Worm (Caenorhabditis elegans): ENCODE measurements around the gene C23G10.10.
A peak's percentile ranks its signal among the peaks of the same experiment; 100 is the strongest.

The C23G10.10 gene

DNA sequence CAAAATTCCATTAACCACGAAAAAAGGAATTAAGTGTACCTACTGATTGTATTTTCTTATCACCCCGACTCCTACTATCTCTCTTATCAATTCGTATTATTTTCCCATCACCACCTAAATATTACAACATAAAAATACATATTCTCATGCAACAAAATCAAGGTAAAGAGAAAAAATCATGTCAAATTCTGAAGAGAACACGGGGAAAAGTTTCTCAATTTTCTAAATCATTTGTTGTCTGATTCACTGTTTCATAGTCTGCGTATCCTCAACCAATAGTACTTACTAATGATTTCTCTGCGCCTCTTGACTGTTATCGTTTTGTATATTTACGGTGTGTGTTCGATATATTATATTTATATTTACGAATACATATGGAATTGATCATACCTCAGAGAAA lies 18.1 kb upstream of the C23G10.10 start (continued):
- TF ChIP-seq lin-38 (GFP tag; IDR thresholded peaks at IDR 0.05) (no peak), nhr-11 (tag; optimal IDR thresholded peaks at IDR 0.05) (no peak), D1046.2 (GFP tag; IDR thresholded peaks at IDR 0.05) (no peak), ceh-28 (tag; optimal IDR thresholded peaks at IDR 0.05) (no peak), R02D3.7 (tag; optimal IDR thresholded peaks at IDR 0.05) (no peak), lin-13 (GFP tag; optimal IDR thresholded peaks at IDR 0.05) (no peak)

DNA sequence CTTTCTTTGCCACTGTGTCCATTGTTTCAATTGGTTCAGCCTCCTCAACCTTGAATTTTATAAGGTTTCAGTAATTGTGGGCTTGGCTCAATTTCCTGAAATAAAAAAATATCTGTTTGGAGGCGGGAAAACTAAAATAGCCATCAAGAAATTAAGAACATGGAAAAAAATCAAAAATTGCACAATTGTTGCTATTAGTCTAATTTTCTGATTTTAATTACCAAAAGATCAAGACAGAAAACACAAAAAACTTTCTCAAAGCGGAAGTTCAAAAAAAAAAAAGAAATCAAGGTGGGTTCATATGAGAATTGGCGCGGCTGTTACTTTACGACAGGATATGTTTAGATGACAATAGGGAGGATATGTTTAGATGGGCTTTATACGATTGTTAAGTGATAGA lies 17.1 kb upstream of the C23G10.10 start, which contains the start of gene esyt-2:
esyt-2 (minus strand) TSS at position 101 of the 400 bp plus-strand sequence.
- peak in 1 of 2 experiments; percentile 47 for TF ChIP-seq unc-62 (GFP tag; optimal IDR thresholded peaks at IDR 0.05 in 1 of 2)
- TF ChIP-seq unc-62 (tag; optimal IDR thresholded peaks at IDR 0.05), result no peak
- TF ChIP-seq nhr-42 (GFP tag; IDR thresholded peaks at IDR 0.05), result no peak

DNA sequence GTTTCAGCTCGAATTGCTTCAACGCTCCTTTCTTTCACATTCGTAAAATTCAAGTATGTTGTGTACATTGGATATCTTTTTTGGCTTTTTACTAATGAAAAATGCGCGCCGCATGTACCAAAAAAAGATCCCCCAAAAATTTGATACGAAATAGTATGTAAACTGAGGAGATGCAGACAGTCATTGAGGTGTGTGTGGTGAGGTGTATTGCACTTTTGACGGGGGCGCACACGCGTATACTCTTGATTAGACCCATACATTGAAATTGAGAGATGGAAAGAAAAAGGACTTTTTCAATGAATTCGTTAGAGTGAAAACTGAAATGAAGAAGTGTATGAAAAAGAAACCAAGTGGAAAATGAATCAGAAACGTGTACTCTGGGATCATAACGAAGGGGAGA lies 7.6 kb upstream of the C23G10.10 start:
- TF ChIP-seq F49E8.2 (tag; optimal IDR thresholded peaks at IDR 0.05; ENCODE audit: borderline replicate concordance) (no peak), aha-1 (tag) (peak; percentile 56)

DNA sequence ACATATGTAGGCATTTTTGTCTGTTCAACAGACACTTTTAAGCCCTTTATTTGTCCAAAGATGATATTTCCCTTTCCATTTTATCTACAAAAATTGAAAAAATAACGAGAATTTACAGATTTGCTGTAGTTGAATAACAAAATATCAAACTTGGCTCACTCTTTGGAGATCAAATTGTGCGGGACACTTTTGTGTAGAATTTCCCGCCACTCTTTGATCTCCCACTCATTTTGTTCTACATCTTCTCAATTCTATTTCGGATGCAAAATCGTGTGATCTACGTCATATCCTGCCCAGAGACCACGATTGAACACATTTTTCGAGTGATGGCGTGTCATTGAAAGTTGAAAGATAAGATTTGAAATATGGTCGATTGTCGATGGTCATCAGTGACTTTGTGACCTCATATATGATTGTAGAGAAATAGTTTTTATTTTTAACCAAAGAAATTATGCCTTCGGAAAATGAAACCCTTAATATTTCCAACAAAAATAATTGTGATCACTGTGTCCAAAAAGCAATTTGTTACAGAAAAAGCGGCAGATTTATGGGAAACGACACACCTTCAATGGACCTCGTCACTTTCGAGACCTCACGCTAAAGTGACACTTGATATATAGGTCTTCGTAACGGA lies 3.1 kb upstream of the C23G10.10 start, which contains the start of gene hot-4:
hot-4 (plus strand) TSS at position 584 of the 634 bp plus-strand sequence.
- TF ChIP-seq R02D3.7 (tag; optimal IDR thresholded peaks at IDR 0.05), result no peak
- no peak for TF ChIP-seq pqm-1 (tag; optimal IDR thresholded peaks at IDR 0.05)
- no peak for TF ChIP-seq D1046.2 (GFP tag; IDR thresholded peaks at IDR 0.05)
- TF ChIP-seq unc-39 (tag; optimal IDR thresholded peaks at IDR 0.05), result no peak
- TF ChIP-seq zfp-3 (GFP tag; conservative IDR thresholded peaks at IDR 0.05), result no peak
- TF ChIP-seq mep-1 (tag; optimal IDR thresholded peaks at IDR 0.05), result no peak
- TF ChIP-seq fos-1 (tag; optimal IDR thresholded peaks at IDR 0.05), result no peak
- no peak for TF ChIP-seq F44E2.7 (GFP tag; IDR thresholded peaks at IDR 0.05)
- TF ChIP-seq aly-2 (tag; optimal IDR thresholded peaks at IDR 0.05), result no peak

DNA sequence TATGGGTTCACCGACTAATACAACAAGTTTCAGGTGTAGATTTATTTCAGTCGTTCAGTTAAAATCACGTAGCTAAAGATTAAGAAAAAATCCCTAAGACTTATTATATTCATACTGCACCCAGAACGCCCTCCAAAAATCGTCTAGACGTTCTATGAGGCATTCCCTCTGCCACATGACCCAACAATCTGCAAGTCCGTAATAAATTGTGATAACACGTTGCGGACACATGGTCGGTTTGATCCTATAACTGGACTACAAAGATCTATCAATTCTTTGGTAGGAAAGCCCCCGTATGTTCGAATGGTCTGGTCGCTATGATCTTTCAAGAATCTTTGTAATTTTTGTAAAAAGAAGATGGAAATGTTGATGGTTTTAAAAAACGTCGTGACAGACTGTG lies 2.1 kb upstream of the C23G10.10 start:
- TF ChIP-seq mdl-1 (tag; optimal IDR thresholded peaks at IDR 0.05), result peak in 1 of 2 experiments; percentile 71
- TF ChIP-seq nhr-111 (GFP tag; optimal IDR thresholded peaks at IDR 0.05), result no peak
- peak; percentile 83 for TF ChIP-seq nhr-48 (tag; optimal IDR thresholded peaks at IDR 0.05)
- TF ChIP-seq dmd-6 (GFP tag; IDR thresholded peaks at IDR 0.05), result 0 out of 2 replicates have a peak, but pooled peaks have one; percentile 8
- no peak for TF ChIP-seq mes-2 (tag; optimal IDR thresholded peaks at IDR 0.05; ENCODE audit: poor library complexity, severe bottlenecking)
- no peak for TF ChIP-seq pqm-1 (tag; optimal IDR thresholded peaks at IDR 0.05)
- peak; percentile 84 for TF ChIP-seq nhr-28 (tag; optimal IDR thresholded peaks at IDR 0.05)
- peak; percentile 23 for TF ChIP-seq hlh-11 (tag; optimal IDR thresholded peaks at IDR 0.05)
- TF ChIP-seq hlh-30 (tag; optimal IDR thresholded peaks at IDR 0.05; ENCODE audit: insufficient read depth), result peak; percentile 14
- TF ChIP-seq mxl-3 (GFP tag; optimal IDR thresholded peaks at IDR 0.05), result peak; percentile 92

DNA sequence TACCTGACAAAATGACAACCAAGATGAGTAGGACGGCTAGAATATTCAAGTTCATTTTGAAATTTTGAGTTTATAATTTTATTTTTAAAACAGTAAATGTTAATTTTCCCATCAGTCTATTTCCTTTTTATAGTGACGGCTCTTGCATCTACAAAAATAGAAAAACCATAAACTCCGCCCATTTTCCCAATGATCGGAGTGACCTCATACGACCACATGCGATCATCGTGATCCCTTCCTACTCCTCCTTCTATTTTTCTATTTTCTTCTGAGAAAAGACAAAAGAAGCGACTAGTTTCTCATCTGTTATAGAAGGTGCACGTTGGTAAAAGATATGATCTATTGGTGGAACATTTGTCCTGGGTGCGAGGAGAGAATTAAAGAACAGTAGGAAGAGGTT lies 1.7 kb upstream of the C23G10.10 start, which contains the start of gene C23G10.11:
C23G10.11 (minus strand) TSS at position 101 of the 400 bp plus-strand sequence.
- peak; percentile 12 for TF ChIP-seq nhr-28 (tag; optimal IDR thresholded peaks at IDR 0.05)
- TF ChIP-seq aly-2 (tag; optimal IDR thresholded peaks at IDR 0.05), result no peak

DNA sequence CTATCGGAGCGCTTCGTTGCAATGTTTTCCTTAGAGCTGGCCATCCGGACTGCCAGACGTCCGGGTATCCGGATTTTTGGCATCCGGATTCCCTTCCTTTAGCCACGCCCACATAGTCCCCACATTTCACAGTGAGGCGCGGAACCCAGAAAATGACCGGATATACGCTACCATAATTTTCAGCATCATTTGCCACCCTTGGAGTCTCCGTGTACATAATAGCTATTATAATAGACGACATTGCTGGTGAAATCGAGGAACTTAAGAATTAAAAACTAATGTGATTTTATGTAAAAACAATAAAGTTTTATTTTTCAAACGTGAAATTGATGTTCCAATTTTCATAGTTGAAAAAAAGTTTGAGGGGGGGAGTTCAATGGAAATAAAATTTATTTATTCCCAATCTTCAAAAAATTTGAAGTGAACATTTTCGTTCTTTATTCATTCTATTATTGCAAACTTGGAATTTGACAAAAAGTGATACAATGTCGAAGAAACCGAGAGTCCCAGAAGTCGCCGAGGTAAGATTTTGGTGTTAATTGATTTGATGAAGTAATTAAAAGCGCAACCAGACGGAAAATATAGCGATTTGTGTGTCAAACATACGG lies 3.5 kb downstream of the C23G10.10 start:
- TF ChIP-seq lin-1 (GFP tag; IDR thresholded peaks at IDR 0.05), result no peak
- peak; percentile 13 for TF ChIP-seq snpc-4 (tag; optimal IDR thresholded peaks at IDR 0.05)
- no peak for TF ChIP-seq nhr-76 (tag; optimal IDR thresholded peaks at IDR 0.05)
- peak; percentile 79 for TF ChIP-seq F49E8.2 (tag; optimal IDR thresholded peaks at IDR 0.05; ENCODE audit: borderline replicate concordance)
- no peak for TF ChIP-seq cey-2 (tag; optimal IDR thresholded peaks at IDR 0.05; ENCODE audit: borderline replicate concordance, insufficient read depth)
- peak; percentile 4 for TF ChIP-seq unc-130 (GFP tag; optimal IDR thresholded peaks at IDR 0.05)
- TF ChIP-seq nhr-25 (tag; optimal IDR thresholded peaks at IDR 0.05; ENCODE audit: borderline replicate concordance, insufficient read depth), result no peak
- TF ChIP-seq php-3 (GFP tag; IDR thresholded peaks at IDR 0.05), result no peak
- TF ChIP-seq T20F7.1 (GFP tag; optimal IDR thresholded peaks at IDR 0.05), result no peak
- 0 out of 2 replicates have a peak, but pooled peaks have one; percentile 33 for TF ChIP-seq mdt-29 (GFP tag; IDR thresholded peaks at IDR 0.05)
